Fruit fly (Drosophila melanogaster): Measurements from ENCODE around the gene CG6845.

DNA sequence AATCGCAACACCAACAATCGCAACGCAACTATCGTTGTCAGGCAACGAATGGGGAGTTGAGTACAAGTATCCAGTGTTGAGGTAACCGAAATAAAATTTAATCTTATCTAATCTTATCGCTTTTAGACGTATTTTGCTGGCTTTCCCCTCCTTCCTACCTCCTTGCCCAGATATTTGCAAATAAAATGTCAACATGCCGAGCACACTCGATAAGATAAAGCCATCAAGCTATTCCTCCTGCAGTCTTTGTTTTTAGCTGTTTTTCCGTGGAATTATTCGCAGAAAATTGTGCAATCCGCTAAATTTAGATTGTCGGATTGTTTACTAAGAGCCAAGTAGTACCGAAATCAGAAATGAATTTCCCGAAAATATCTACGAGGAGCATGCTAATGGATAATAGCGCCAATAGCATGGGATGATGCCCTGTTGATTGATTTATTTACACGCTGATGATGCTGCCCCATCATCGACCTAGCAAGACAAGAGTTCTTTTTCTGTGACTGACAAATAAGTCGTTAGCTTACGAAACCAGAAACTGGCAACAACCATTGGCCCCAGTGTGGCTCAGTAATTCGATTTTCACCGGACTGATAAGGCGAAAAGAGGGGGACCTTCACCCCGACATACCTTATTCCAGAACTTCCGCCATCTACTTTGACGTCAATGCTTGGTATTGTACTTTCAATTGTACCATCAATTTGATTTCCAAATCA, 10.5 kb downstream of the CG6845 start:
- TF ChIP-seq Fer3 (tag; optimal IDR thresholded peaks at IDR 0.05) (peak; percentile 9), CG14050 (GFP tag; IDR thresholded peaks at IDR 0.05) (no peak), Sox102F (GFP tag; optimal IDR thresholded peaks at IDR 0.05) (no peak), lilli (GFP tag; optimal IDR thresholded peaks at IDR 0.05) (no peak), CG16779 (GFP tag; IDR thresholded peaks at IDR 0.05) (no peak)

Data from whole organism, embryonic.